Worm (Caenorhabditis elegans) whole organism, late embryonic: ENCODE data around the gene C33H5.2.

Experiments used
- C08G9.2 ChIP-seq: sonication (generic microtip); optimal IDR thresholded peaks from 2 replicates; lab custom pipeline; 2016; ENCODE audit warnings: mild to moderate bottlenecking, missing genetic modification characterization, moderate library complexity, missing compliant biosample characterization
- F13H6.1 ChIP-seq: sonication (generic microtip); optimal IDR thresholded peaks from 2 replicates; lab custom pipeline; 2016; ENCODE audit warnings: missing genetic modification characterization, missing compliant biosample characterization
- K02D7.2 ChIP-seq: sonication (generic microtip); optimal IDR thresholded peaks from 2 replicates; lab custom pipeline; 2017; ENCODE audit warnings: mild to moderate bottlenecking, missing genetic modification characterization, missing compliant biosample characterization
- T23F11.4 ChIP-seq: fragments of 200-800 bp; sonication (Bioruptor generic); optimal IDR thresholded peaks from 2 replicates; lab custom pipeline; 2018; ENCODE audit warnings: mild to moderate bottlenecking, missing genetic modification characterization, missing compliant biosample characterization
- ceh-14 ChIP-seq: sonication (generic microtip); optimal IDR thresholded peaks from 2 replicates; lab custom pipeline; 2016; ENCODE audit warnings: missing genotype, missing genetic modification characterization, missing compliant biosample characterization
- ceh-18 ChIP-seq: sonication (generic microtip); optimal IDR thresholded peaks from 2 replicates; lab custom pipeline; 2016; ENCODE audit warnings: missing genetic modification characterization, missing compliant biosample characterization
- ceh-19 ChIP-seq: fragments of 200-800 bp; sonication (Bioruptor generic); optimal IDR thresholded peaks from 2 replicates; lab custom pipeline; 2018; ENCODE audit warnings: mild to moderate bottlenecking, missing genetic modification characterization, missing compliant biosample characterization
- ceh-24 ChIP-seq: sonication (generic microtip); optimal IDR thresholded peaks from 2 replicates; lab custom pipeline; 2016; ENCODE audit warnings: mild to moderate bottlenecking, missing genetic modification characterization, missing compliant biosample characterization
- ceh-30 ChIP-seq: fragments of 150-350 bp; optimal IDR thresholded peaks from 2 replicates; lab custom pipeline; 2014; ENCODE audit warnings: missing biosample characterization, missing genetic modification characterization
- ceh-31 ChIP-seq: sonication (generic microtip); optimal IDR thresholded peaks from 2 replicates; lab custom pipeline; 2016; ENCODE audit warnings: missing genetic modification characterization, missing compliant biosample characterization
- ceh-48 ChIP-seq: sonication (generic microtip); optimal IDR thresholded peaks from 2 replicates; lab custom pipeline; 2016; ENCODE audit warnings: missing genetic modification characterization, inconsistent platforms, missing compliant biosample characterization
- ceh-9 ChIP-seq: sonication (generic microtip); optimal IDR thresholded peaks from 2 replicates; lab custom pipeline; 2016; ENCODE audit warnings: mild to moderate bottlenecking, missing genetic modification characterization, inconsistent platforms, missing compliant biosample characterization
- che-1 ChIP-seq: sonication (generic microtip); optimal IDR thresholded peaks from 2 replicates; lab custom pipeline; 2016; ENCODE audit warnings: mild to moderate bottlenecking, missing genetic modification characterization, missing compliant biosample characterization
- elt-4 ChIP-seq: sonication (generic microtip); optimal IDR thresholded peaks from 2 replicates; lab custom pipeline; 2016; ENCODE audit warnings: missing genetic modification characterization, missing compliant biosample characterization
- ets-4 ChIP-seq: sonication (generic microtip); optimal IDR thresholded peaks from 2 replicates; lab custom pipeline; 2016; ENCODE audit warnings: missing genetic modification characterization, missing compliant biosample characterization
- eyg-1 ChIP-seq: sonication (generic microtip); optimal IDR thresholded peaks from 2 replicates; lab custom pipeline; 2016; ENCODE audit warnings: missing genotype, missing genetic modification characterization, missing compliant biosample characterization
- fkh-10 ChIP-seq: fragments of 150-350 bp; optimal IDR thresholded peaks from 2 replicates; lab custom pipeline; 2014; ENCODE audit warnings: missing biosample characterization, missing genetic modification reagents, missing genetic modification characterization
- gmeb-2 ChIP-seq: sonication (generic microtip); optimal IDR thresholded peaks from 2 replicates; lab custom pipeline; 2016; ENCODE audit warnings: missing genetic modification characterization, inconsistent platforms, missing compliant biosample characterization
- hlh-13 ChIP-seq: fragments of 200-800 bp; sonication (Bioruptor generic); optimal IDR thresholded peaks from 2 replicates; lab custom pipeline; 2018; ENCODE audit warnings: mild to moderate bottlenecking, missing genetic modification characterization, missing compliant biosample characterization
- hlh-15 ChIP-seq: sonication (generic microtip); optimal IDR thresholded peaks from 2 replicates; lab custom pipeline; 2016; ENCODE audit warnings: missing genetic modification characterization, missing compliant biosample characterization
- hlh-30 ChIP-seq: sonication (generic microtip); optimal IDR thresholded peaks from 2 replicates; lab custom pipeline; 2017; ENCODE audit warnings: antibody characterized with exemption, missing genetic modification characterization, missing compliant biosample characterization; ENCODE audit not compliant: insufficient read depth
- lim-6 ChIP-seq: sonication (generic microtip); optimal IDR thresholded peaks from 2 replicates; lab custom pipeline; 2016; ENCODE audit warnings: missing genetic modification characterization, missing compliant biosample characterization
- madf-2 ChIP-seq: sonication (generic microtip); optimal IDR thresholded peaks from 2 replicates; lab custom pipeline; 2017; ENCODE audit warnings: missing genetic modification characterization, missing compliant biosample characterization
- mec-3 ChIP-seq: sonication (generic microtip); optimal IDR thresholded peaks from 2 replicates; lab custom pipeline; 2016; ENCODE audit warnings: borderline replicate concordance, missing genetic modification characterization, missing compliant biosample characterization
- nfya-1 ChIP-seq: sonication (generic microtip); optimal IDR thresholded peaks from 2 replicates; lab custom pipeline; 2017; ENCODE audit warnings: missing genetic modification characterization, mild to moderate bottlenecking, missing compliant biosample characterization, antibody characterized with exemption, moderate library complexity
- nhr-11 ChIP-seq: fragments of 150-350 bp; optimal IDR thresholded peaks from 2 replicates; lab custom pipeline; 2014; ENCODE audit warnings: missing biosample characterization, missing genetic modification characterization
- odd-2 ChIP-seq: sonication (generic microtip); optimal IDR thresholded peaks from 2 replicates; lab custom pipeline; 2017; ENCODE audit warnings: antibody characterized with exemption, mild to moderate bottlenecking, missing genetic modification characterization, missing compliant biosample characterization
- pag-3 ChIP-seq: sonication (generic microtip); optimal IDR thresholded peaks from 2 replicates; lab custom pipeline; 2016; ENCODE audit warnings: missing compliant biosample characterization, missing genetic modification characterization, borderline replicate concordance
- pat-9 ChIP-seq: fragments of 200-800 bp; sonication (Bioruptor generic); optimal IDR thresholded peaks from 2 replicates; lab custom pipeline; 2018; ENCODE audit warnings: mild to moderate bottlenecking, missing genetic modification characterization, moderate library complexity, missing compliant biosample characterization
- pha-2 ChIP-seq: sonication (generic microtip); optimal IDR thresholded peaks from 2 replicates; lab custom pipeline; 2017; ENCODE audit warnings: mild to moderate bottlenecking, missing genetic modification characterization, missing compliant biosample characterization
- pqm-1 ChIP-seq: sonication (generic microtip); optimal IDR thresholded peaks from 2 replicates; lab custom pipeline; 2016; ENCODE audit warnings: missing genetic modification characterization, missing compliant biosample characterization
- pros-1 ChIP-seq: fragments of 150-350 bp; optimal IDR thresholded peaks from 2 replicates; lab custom pipeline; 2014; ENCODE audit warnings: missing biosample characterization, missing genetic modification reagents, missing genetic modification characterization
- rnt-1 ChIP-seq: sonication (generic microtip); optimal IDR thresholded peaks from 2 replicates; lab custom pipeline; 2016; ENCODE audit warnings: missing genetic modification characterization, missing compliant biosample characterization
- sdc-2 ChIP-seq: sonication (generic microtip); optimal IDR thresholded peaks from 2 replicates; lab custom pipeline; 2016; ENCODE audit warnings: missing genotype, missing genetic modification characterization, missing compliant biosample characterization
- syd-9 ChIP-seq: sonication (generic microtip); optimal IDR thresholded peaks from 2 replicates; lab custom pipeline; 2016; ENCODE audit warnings: mild to moderate bottlenecking, missing genetic modification characterization, moderate library complexity, missing compliant biosample characterization
- tbx-2 ChIP-seq: sonication (generic microtip); optimal IDR thresholded peaks from 2 replicates; lab custom pipeline; 2016; ENCODE audit warnings: missing genetic modification characterization, missing compliant biosample characterization
- tbx-7 ChIP-seq: sonication (generic microtip); optimal IDR thresholded peaks from 2 replicates; lab custom pipeline; 2016; ENCODE audit warnings: missing genotype, missing genetic modification characterization, missing compliant biosample characterization
- ttx-3 ChIP-seq: sonication (generic microtip); optimal IDR thresholded peaks from 2 replicates; lab custom pipeline; 2016; ENCODE audit warnings: missing genetic modification reagents, missing genetic modification characterization, missing compliant biosample characterization
- unc-42 ChIP-seq: sonication (generic microtip); optimal IDR thresholded peaks from 2 replicates; lab custom pipeline; 2016; ENCODE audit warnings: missing genotype, missing genetic modification characterization, missing compliant biosample characterization
- unc-55 ChIP-seq: sonication (generic microtip); optimal IDR thresholded peaks from 2 replicates; lab custom pipeline; 2017; ENCODE audit warnings: missing biosample characterization, missing genetic modification reagents, missing genetic modification characterization
- ztf-16 ChIP-seq: sonication (generic microtip); optimal IDR thresholded peaks from 2 replicates; lab custom pipeline; 2017; ENCODE audit warnings: missing genetic modification characterization, missing compliant biosample characterization

Gene C33H5.2

DNA sequence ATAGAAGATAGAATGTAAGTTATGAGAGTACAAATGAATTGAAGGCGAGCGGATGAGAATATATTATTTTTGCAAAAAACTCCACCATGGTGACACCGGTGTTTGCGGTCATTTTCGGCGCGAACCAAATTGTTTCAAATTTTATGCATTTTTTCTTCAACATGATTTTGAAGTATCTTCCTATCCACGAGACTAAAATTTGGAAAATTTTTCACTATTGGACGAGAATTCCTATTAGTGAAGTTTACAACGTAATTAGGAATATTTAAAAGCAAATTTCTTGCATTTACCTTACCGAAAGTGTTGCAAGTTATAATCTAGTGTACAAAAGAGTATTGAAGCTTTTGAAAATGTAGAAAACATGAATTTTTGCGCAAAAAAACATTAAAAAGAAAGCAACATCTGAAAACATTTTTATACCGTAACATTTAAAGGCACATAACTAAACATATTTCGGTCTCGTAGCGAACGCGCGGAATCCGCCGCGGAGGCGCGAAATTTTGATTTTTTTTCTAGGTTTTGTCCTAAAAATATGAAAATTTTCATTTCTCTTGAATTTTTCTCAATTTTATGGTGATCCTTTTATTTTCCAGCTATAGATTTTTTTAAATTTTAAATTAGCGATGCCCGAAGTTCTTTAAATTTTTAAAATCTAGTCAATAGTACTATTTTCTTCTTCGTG lies 8.3 kb upstream of the C33H5.2 start, which contains the start of gene sgo-1:
TSS of gene sgo-1 (minus strand) at position 51 of the 682 bp plus-strand sequence.
- TF ChIP-seq rnt-1 (tag; lab: Kevin White, UChicago) (no peak), ceh-48 (no peak), eyg-1 (tag; lab: Kevin White, UChicago) (no peak), lim-6 (no peak), ceh-24 (tag; lab: Kevin White, UChicago) (no peak), ztf-16 (tag; lab: Kevin White, UChicago) (no peak), elt-4 (tag; lab: Kevin White, UChicago) (no peak), gmeb-2 (tag; lab: Kevin White, UChicago) (no peak), pha-2 (no peak), che-1 (tag; lab: Kevin White, UChicago) (no peak), pag-3 (no peak), unc-42 (tag; lab: Kevin White, UChicago) (no peak), sdc-2 (tag; lab: Kevin White, UChicago) (no peak)

DNA sequence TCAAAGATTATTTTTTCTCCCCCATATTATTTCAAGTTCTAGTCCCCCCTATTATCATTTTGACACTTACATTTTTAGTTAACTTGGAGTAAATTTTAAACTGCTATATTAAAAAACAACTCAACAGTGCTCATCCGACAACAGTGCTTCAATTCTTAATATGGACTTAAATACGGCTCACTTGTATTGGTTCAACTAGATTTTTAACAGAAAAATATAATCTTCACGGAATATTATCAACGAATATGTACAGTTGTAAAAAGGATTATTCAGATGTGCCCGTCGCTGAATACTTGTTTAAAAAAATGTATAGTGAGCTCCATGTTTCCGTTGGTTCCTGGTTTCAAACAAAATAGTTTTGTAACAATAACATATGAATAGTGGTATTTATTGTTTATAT lies 4.5 kb upstream of the C33H5.2 start:
- no peak for TF ChIP-seq tbx-2
- TF ChIP-seq hlh-13 = no peak
- TF ChIP-seq pag-3 = no peak
- TF ChIP-seq K02D7.2 = no peak
- TF ChIP-seq ceh-19 (GFP tag; lab: Kevin White, UChicago) = no peak
- TF ChIP-seq unc-55 (GFP tag; lab: Kevin White, UChicago) = no peak
- TF ChIP-seq ceh-30 (tag; lab: Kevin White, UChicago) = no peak

DNA sequence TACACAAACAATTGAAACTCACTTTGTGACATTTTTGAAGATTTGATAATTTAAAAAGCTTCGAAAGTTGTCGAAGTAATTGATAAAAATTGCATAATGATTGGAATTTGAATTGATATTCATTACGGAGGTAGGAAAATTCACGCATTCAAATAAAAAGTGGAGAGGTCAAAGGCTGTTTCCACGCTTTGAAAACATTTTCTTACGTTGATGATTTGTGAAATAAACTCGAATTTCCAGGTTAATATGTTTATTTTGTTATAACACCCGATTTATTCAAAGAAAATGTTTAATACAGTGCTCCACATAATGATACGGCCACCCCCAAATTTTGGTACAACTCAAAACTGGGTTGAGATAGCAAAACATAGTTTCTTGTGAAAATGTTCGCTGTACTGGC lies 1.6 kb upstream of the C33H5.2 start, which contains the start of gene C33H5.16:
TSS of gene C33H5.16 (minus strand) at position 101 of the 400 bp plus-strand sequence.
- TF ChIP-seq fkh-10 (GFP tag; lab: Kevin White, UChicago) = no peak
- TF ChIP-seq ceh-18 (tag; lab: Kevin White, UChicago) = no peak
- TF ChIP-seq hlh-13 = no peak
- no peak for TF ChIP-seq ceh-14
- no peak for TF ChIP-seq nhr-11 (tag; lab: Kevin White, UChicago)
- no peak for TF ChIP-seq ttx-3
- no peak for TF ChIP-seq ceh-30 (tag; lab: Kevin White, UChicago)
- no peak for TF ChIP-seq T23F11.4 (GFP tag; lab: Kevin White, UChicago)
- TF ChIP-seq pqm-1 = no peak
- no peak for TF ChIP-seq madf-2 (tag; lab: Kevin White, UChicago)

DNA sequence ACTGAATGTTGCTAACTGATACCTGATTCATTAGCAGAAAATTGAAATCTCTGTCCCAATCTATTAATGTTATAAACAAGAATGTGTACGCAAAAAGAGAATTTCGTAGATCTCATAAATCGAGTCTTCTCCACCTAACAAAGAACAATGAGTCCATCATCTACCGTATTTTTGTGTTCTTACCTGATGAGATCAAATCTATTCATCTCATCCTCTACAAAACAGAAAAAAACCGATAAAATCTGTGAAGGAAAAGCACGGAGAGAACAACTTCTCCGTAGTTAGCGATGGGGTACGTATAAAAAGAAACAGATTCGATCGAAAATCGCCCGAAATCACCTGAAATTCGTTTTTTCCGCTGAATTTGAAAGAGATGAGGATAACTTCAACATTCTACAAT lies 3.7 kb downstream of the C33H5.2 start, which contains the start of gene C33H5.1:
TSS of gene C33H5.1 (plus strand) at position 330 of the 400 bp plus-strand sequence.
- TF ChIP-seq ceh-24 (tag; lab: Kevin White, UChicago) (no peak), ets-4 (tag; lab: Kevin White, UChicago) (no peak), elt-4 (tag; lab: Kevin White, UChicago) (no peak), odd-2 (no peak), C08G9.2 (tag; lab: Kevin White, UChicago) (no peak), pros-1 (tag; lab: Kevin White, UChicago) (no peak), hlh-30 (tag; lab: Kevin White, UChicago) (no peak), F13H6.1 (tag; lab: Kevin White, UChicago) (no peak), nfya-1 (tag; lab: Kevin White, UChicago) (no peak), ceh-31 (tag; lab: Kevin White, UChicago) (no peak), ceh-9 (tag; lab: Kevin White, UChicago) (no peak), syd-9 (tag; lab: Kevin White, UChicago) (no peak), madf-2 (tag; lab: Kevin White, UChicago) (no peak), hlh-13 (no peak), hlh-15 (tag; lab: Kevin White, UChicago) (no peak), tbx-7 (tag; lab: Kevin White, UChicago) (no peak), pat-9 (tag; lab: Kevin White, UChicago) (no peak), mec-3 (no peak)
